Fruit fly (Drosophila melanogaster): ENCODE results near the gene CG13138.

- TF ChIP-seq CG8478 (optimal IDR thresholded peaks at IDR 0.05) (no peak), pan (optimal IDR thresholded peaks at IDR 0.05) (no peak), psq (optimal IDR thresholded peaks at IDR 0.05) (no peak), EcR (GFP tag; optimal IDR thresholded peaks at IDR 0.05) (no peak), usp (GFP tag; optimal IDR thresholded peaks at IDR 0.05) (no peak)
Observed at dm6 chr2L:10299077-10299809, 2.6 kb downstream of the CG13138 start.
